Fruit fly (Drosophila melanogaster) Kc167 (cell line): Measurements from ENCODE around the gene drl.

Source experiments
- Myc ChIP-seq: fragments of >200 bp; optimal IDR thresholded peaks from 2 replicates; lab custom pipeline; 2017; ENCODE audit warnings: missing external identifiers
- Sin3A ChIP-seq: fragments of >200 bp; optimal IDR thresholded peaks from 2 replicates; lab custom pipeline; 2018; ENCODE audit warnings: missing external identifiers
- h ChIP-seq: fragments of >200 bp; optimal IDR thresholded peaks from 3 replicates; lab custom pipeline; 2018; ENCODE audit warnings: missing external identifiers
- insv ChIP-seq: fragments of >200 bp; optimal IDR thresholded peaks from 3 replicates; lab custom pipeline; 2018; ENCODE audit warnings: missing external identifiers
- psq ChIP-seq: fragments of >200 bp; optimal IDR thresholded peaks from 2 replicates; lab custom pipeline; 2017; ENCODE audit warnings: missing external identifiers

DNA sequence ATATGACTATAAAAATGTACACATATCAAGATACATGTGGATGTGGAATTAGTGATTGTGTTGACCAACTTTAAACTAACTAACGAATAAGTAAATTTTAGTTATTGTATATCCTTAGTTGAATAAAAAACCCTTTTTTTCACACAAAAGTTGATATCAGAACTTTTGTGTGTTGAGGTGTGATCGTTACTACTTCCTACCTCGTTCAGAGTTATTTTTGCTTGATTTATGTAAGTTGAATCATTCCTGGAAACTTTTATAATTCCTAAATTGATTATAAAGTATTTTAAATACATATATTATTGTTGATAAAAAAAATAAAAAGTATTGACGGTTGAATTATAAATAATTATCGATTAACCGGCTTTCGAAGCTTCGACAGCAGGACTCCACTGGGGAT is 6.5 kb upstream of the drl start, which contains the start of gene CG46059:
- TF ChIP-seq insv (lab: Kevin White, UChicago) (no peak), Myc (lab: Kevin White, UChicago) (no peak), psq (lab: Kevin White, UChicago) (no peak), Sin3A (lab: Kevin White, UChicago) (no peak), h (lab: Kevin White, UChicago) (no peak)
